Worm (Caenorhabditis elegans) whole organism, mixed stage, embryonic: ENCODE data around the gene srb-6.
A peak's percentile ranks its signal among the peaks of the same experiment; 100 is the strongest.

Experiments
- M03D4.4 ChIP-seq: sonication (generic microtip); optimal IDR thresholded peaks from 2 replicates; lab custom pipeline; 2017; ENCODE audit warnings: mild to moderate bottlenecking, missing genetic modification characterization, missing compliant biosample characterization
- bed-3 ChIP-seq: fragments of 200-800 bp; sonication (Bioruptor generic); optimal IDR thresholded peaks from 3 replicates; lab custom pipeline; 2018; ENCODE audit warnings: mild to moderate bottlenecking, missing genetic modification characterization, moderate library complexity, missing compliant biosample characterization
- blmp-1 ChIP-seq: fragments of 150-350 bp; optimal IDR thresholded peaks from 2 replicates; lab custom pipeline; 2014; ENCODE audit warnings: missing biosample characterization, missing genetic modification characterization
- ceh-39 ChIP-seq: fragments of 150-350 bp; optimal IDR thresholded peaks from 2 replicates; lab custom pipeline; 2014; ENCODE audit warnings: missing biosample characterization, missing genetic modification characterization
- ceh-43 ChIP-seq: fragments of 200-800 bp; sonication (Bioruptor generic); optimal IDR thresholded peaks from 2 replicates; lab custom pipeline; 2018; ENCODE audit warnings: mild to moderate bottlenecking, missing genetic modification characterization, moderate library complexity, missing compliant biosample characterization
- ceh-83 ChIP-seq: fragments of 200-800 bp; sonication (Bioruptor generic); optimal IDR thresholded peaks from 2 replicates; lab custom pipeline; 2018; ENCODE audit warnings: mild to moderate bottlenecking, missing genetic modification characterization, missing compliant biosample characterization
- ces-1 ChIP-seq: fragments of 150-350 bp; optimal IDR thresholded peaks from 2 replicates; lab custom pipeline; 2014; ENCODE audit warnings: missing biosample characterization, missing genetic modification reagents, missing genetic modification characterization
- cnd-1 ChIP-seq: fragments of 200-800 bp; sonication (Bioruptor generic); optimal IDR thresholded peaks from 2 replicates; lab custom pipeline; 2018; ENCODE audit warnings: mild to moderate bottlenecking, missing genetic modification characterization, missing compliant biosample characterization
- drap-1 ChIP-seq: fragments of 200-800 bp; sonication (Bioruptor generic); optimal IDR thresholded peaks from 3 replicates; lab custom pipeline; 2018; ENCODE audit warnings: mild to moderate bottlenecking, missing genetic modification characterization, missing compliant biosample characterization
- elt-1 ChIP-seq: sonication (generic microtip); optimal IDR thresholded peaks from 2 replicates; lab custom pipeline; 2017; ENCODE audit warnings: missing genetic modification characterization, mild to moderate bottlenecking, missing compliant biosample characterization, antibody characterized with exemption, moderate library complexity, borderline replicate concordance; ENCODE audit not compliant: insufficient read depth
- elt-3 ChIP-seq: fragments of 150-350 bp; optimal IDR thresholded peaks from 2 replicates; lab custom pipeline; 2014; ENCODE audit warnings: missing biosample characterization, missing genetic modification characterization
- flh-1 ChIP-seq: fragments of 200-800 bp; sonication (Bioruptor generic); optimal IDR thresholded peaks from 2 replicates; lab custom pipeline; 2018; ENCODE audit warnings: mild to moderate bottlenecking, missing genetic modification characterization, moderate library complexity, missing compliant biosample characterization
- hlh-1 ChIP-seq: fragments of 150-350 bp; optimal IDR thresholded peaks from 2 replicates; lab custom pipeline; 2014; ENCODE audit warnings: missing biosample characterization, missing genetic modification reagents, missing genetic modification characterization
- lin-13 ChIP-seq: fragments of 150-350 bp; optimal IDR thresholded peaks from 2 replicates; lab custom pipeline; 2014; ENCODE audit warnings: missing biosample characterization, missing genetic modification characterization
- lin-32 ChIP-seq: fragments of 200-800 bp; sonication (Bioruptor generic); optimal IDR thresholded peaks from 2 replicates; lab custom pipeline; 2018; ENCODE audit warnings: mild to moderate bottlenecking, missing genetic modification characterization, missing compliant biosample characterization
- lsy-2 ChIP-seq: fragments of 150-350 bp; optimal IDR thresholded peaks from 2 replicates; lab custom pipeline; 2014; ENCODE audit warnings: missing biosample characterization, missing genetic modification characterization
- mab-5 ChIP-seq: fragments of 150-350 bp; optimal IDR thresholded peaks from 2 replicates; lab custom pipeline; 2014; ENCODE audit warnings: missing biosample characterization, missing genetic modification characterization
- mep-1 ChIP-seq: fragments of 150-350 bp; optimal IDR thresholded peaks from 2 replicates; lab custom pipeline; 2017; ENCODE audit warnings: missing biosample characterization, missing genetic modification reagents, missing genetic modification characterization, inconsistent platforms
- mls-2 ChIP-seq: sonication (generic microtip); optimal IDR thresholded peaks from 2 replicates; lab custom pipeline; 2016; ENCODE audit warnings: mild to moderate bottlenecking, missing genetic modification characterization, moderate library complexity, missing compliant biosample characterization
- nhr-12 ChIP-seq: fragments of 150-350 bp; optimal IDR thresholded peaks from 2 replicates; lab custom pipeline; 2014; ENCODE audit warnings: missing biosample characterization, missing genetic modification characterization
- nhr-2 ChIP-seq: fragments of 150-350 bp; optimal IDR thresholded peaks from 2 replicates; lab custom pipeline; 2014; ENCODE audit warnings: missing biosample characterization, missing genetic modification characterization
- nhr-237 ChIP-seq: fragments of 150-350 bp; optimal IDR thresholded peaks from 2 replicates; lab custom pipeline; 2014; ENCODE audit warnings: missing biosample characterization, missing genetic modification characterization
- nhr-76 ChIP-seq: sonication (generic microtip); optimal IDR thresholded peaks from 2 replicates; lab custom pipeline; 2017; ENCODE audit warnings: missing biosample characterization, missing genetic modification characterization
- pha-4 ChIP-seq: fragments of 150-350 bp; optimal IDR thresholded peaks from 2 replicates; lab custom pipeline; 2018; ENCODE audit warnings: missing biosample characterization, missing genetic modification reagents, missing genetic modification characterization
- sem-2 ChIP-seq: fragments of 200-800 bp; sonication (Bioruptor generic); optimal IDR thresholded peaks from 2 replicates; lab custom pipeline; 2018; ENCODE audit warnings: mild to moderate bottlenecking, missing genetic modification characterization, missing compliant biosample characterization
- snpc-4 ChIP-seq: fragments of 150-350 bp; optimal IDR thresholded peaks from 2 replicates; lab custom pipeline; 2014; ENCODE audit warnings: missing biosample characterization, missing genetic modification characterization
- sptf-1 ChIP-seq: sonication (generic microtip); optimal IDR thresholded peaks from 2 replicates; lab custom pipeline; 2017; ENCODE audit warnings: mild to moderate bottlenecking, missing genetic modification characterization, moderate library complexity, missing compliant biosample characterization
- tbx-8 ChIP-seq: fragments of 200-800 bp; sonication (Bioruptor generic); optimal IDR thresholded peaks from 2 replicates; lab custom pipeline; 2018; ENCODE audit warnings: mild to moderate bottlenecking, missing genetic modification characterization, moderate library complexity, missing compliant biosample characterization
- unc-120 ChIP-seq: sonication (generic microtip); optimal IDR thresholded peaks from 2 replicates; lab custom pipeline; 2017; ENCODE audit warnings: missing genetic modification characterization, missing compliant biosample characterization; ENCODE audit not compliant: poor library complexity, severe bottlenecking
- unc-39 ChIP-seq: fragments of 150-350 bp; optimal IDR thresholded peaks from 2 replicates; lab custom pipeline; 2014; ENCODE audit warnings: missing biosample characterization, missing genetic modification characterization
- unc-62 ChIP-seq: fragments of 150-350 bp; optimal IDR thresholded peaks from 2 replicates; lab custom pipeline; 2014; ENCODE audit warnings: missing biosample characterization, missing genetic modification reagents, missing genetic modification characterization
- zip-8 ChIP-seq: fragments of 150-350 bp; optimal IDR thresholded peaks from 2 replicates; lab custom pipeline; 2014; ENCODE audit warnings: missing biosample characterization, missing genetic modification characterization
- ztf-11 ChIP-seq: fragments of 150-350 bp; optimal IDR thresholded peaks from 2 replicates; lab custom pipeline; 2014; ENCODE audit warnings: missing biosample characterization, missing genetic modification characterization

The srb-6 gene

ce11 chrII:10192207-10192606 is 2.5 kb upstream of the srb-6 start, which contains the start of gene R05H5.7:
Gene R05H5.7 (plus strand): TSS chrII:10192507.
- TF ChIP-seq flh-1 (GFP tag; lab: Kevin White, UChicago) (no peak), sptf-1 (tag; lab: Kevin White, UChicago) (no peak), zip-8 (tag; lab: Kevin White, UChicago) (no peak), unc-62 (GFP tag; lab: Kevin White, UChicago) (no peak), unc-39 (tag; lab: Kevin White, UChicago) (no peak), mep-1 (no peak), cnd-1 (tag; lab: Kevin White, UChicago) (no peak), blmp-1 (no peak), mab-5 (tag; lab: Kevin White, UChicago) (no peak), hlh-1 (tag; lab: Kevin White, UChicago) (no peak), lin-13 (tag; lab: Kevin White, UChicago) (no peak), sem-2 (no peak), unc-120 (tag; lab: Kevin White, UChicago) (no peak), lin-32 (GFP tag; lab: Kevin White, UChicago) (no peak), ceh-43 (GFP tag; lab: Kevin White, UChicago) (no peak), elt-1 (tag; lab: Kevin White, UChicago) (no peak), snpc-4 (tag; lab: Kevin White, UChicago) (no peak)
- TF ChIP-seq, all 35 proteins: peak for 0

ce11 chrII:10197091-10197675 is 2.5 kb downstream of the srb-6 start, which contains the start of gene R05H5.3:
Gene R05H5.3 (plus strand): TSS chrII:10197625.
- no peak for TF ChIP-seq hlh-1 (tag; lab: Kevin White, UChicago)
- no peak for TF ChIP-seq sem-2
- TF ChIP-seq bed-3 (GFP tag; lab: Kevin White, UChicago) = no peak
- TF ChIP-seq mep-1 = no peak
- TF ChIP-seq unc-120 (tag; lab: Kevin White, UChicago) = no peak
- no peak for TF ChIP-seq drap-1 (GFP tag; lab: Kevin White, UChicago)
- no peak for TF ChIP-seq unc-62 (GFP tag; lab: Kevin White, UChicago)
- no peak for TF ChIP-seq tbx-8 (GFP tag; lab: Kevin White, UChicago)
- no peak for TF ChIP-seq nhr-237
- TF ChIP-seq, all 35 proteins: peak for 0

- TF ChIP-seq hlh-1 (tag; lab: Kevin White, UChicago) = no peak
- no peak for TF ChIP-seq mep-1
- TF ChIP-seq elt-1 (tag; lab: Kevin White, UChicago) = no peak
- TF ChIP-seq blmp-1 = no peak
- no peak for TF ChIP-seq unc-62 (GFP tag; lab: Kevin White, UChicago)
- TF ChIP-seq sem-2 = no peak
- no peak for TF ChIP-seq elt-3
- no peak for TF ChIP-seq ceh-83 (GFP tag; lab: Kevin White, UChicago)
- TF ChIP-seq ceh-39 (tag; lab: Kevin White, UChicago) = no peak
- no peak for TF ChIP-seq nhr-2 (tag; lab: Kevin White, UChicago)
- no peak for TF ChIP-seq lin-13 (tag; lab: Kevin White, UChicago)
- TF ChIP-seq M03D4.4 (tag; lab: Kevin White, UChicago) = no peak
- TF ChIP-seq mls-2 (tag; lab: Kevin White, UChicago) = no peak
- TF ChIP-seq nhr-76 = no peak
- TF ChIP-seq ztf-11 (tag; lab: Kevin White, UChicago) = no peak
- TF ChIP-seq pha-4 = no peak
- no peak for TF ChIP-seq sptf-1 (tag; lab: Kevin White, UChicago)
These were observed 3.8 kb downstream of the srb-6 start for ce11 chrII:10198486-10198885.

- no peak for TF ChIP-seq mls-2 (tag; lab: Kevin White, UChicago)
- no peak for TF ChIP-seq bed-3 (GFP tag; lab: Kevin White, UChicago)
These were observed 5.2 kb downstream of the srb-6 start, which contains the start of gene R05H5.4 for ce11 chrII:10199906-10200305. Gene R05H5.4 (minus strand): TSS chrII:10200006.

- TF ChIP-seq unc-62 (GFP tag; lab: Kevin White, UChicago) = no peak
- no peak for TF ChIP-seq zip-8 (tag; lab: Kevin White, UChicago)
- no peak for TF ChIP-seq nhr-2 (tag; lab: Kevin White, UChicago)
- TF ChIP-seq lsy-2 = peak; percentile 55
- TF ChIP-seq lin-32 (GFP tag; lab: Kevin White, UChicago) = no peak
- no peak for TF ChIP-seq mab-5 (tag; lab: Kevin White, UChicago)
- TF ChIP-seq unc-39 (tag; lab: Kevin White, UChicago) = no peak
- TF ChIP-seq mep-1 = no peak
- peak; percentile 44 for TF ChIP-seq sptf-1 (tag; lab: Kevin White, UChicago)
- no peak for TF ChIP-seq nhr-12 (tag; lab: Kevin White, UChicago)
- TF ChIP-seq elt-3 = no peak
- TF ChIP-seq nhr-76 = no peak
- no peak for TF ChIP-seq M03D4.4 (tag; lab: Kevin White, UChicago)
- TF ChIP-seq ces-1 (GFP tag; lab: Kevin White, UChicago) = peak; percentile 85
These were observed 6.1 kb downstream of the srb-6 start, which contains the start of gene arv-1 for ce11 chrII:10200759-10201158. Gene arv-1 (minus strand): TSS chrII:10200823.
